Worm (Caenorhabditis elegans): Measurements from ENCODE around the gene srh-116.
A peak's percentile ranks its signal among the peaks of the same experiment; 100 is the strongest.

The srh-116 gene

DNA sequence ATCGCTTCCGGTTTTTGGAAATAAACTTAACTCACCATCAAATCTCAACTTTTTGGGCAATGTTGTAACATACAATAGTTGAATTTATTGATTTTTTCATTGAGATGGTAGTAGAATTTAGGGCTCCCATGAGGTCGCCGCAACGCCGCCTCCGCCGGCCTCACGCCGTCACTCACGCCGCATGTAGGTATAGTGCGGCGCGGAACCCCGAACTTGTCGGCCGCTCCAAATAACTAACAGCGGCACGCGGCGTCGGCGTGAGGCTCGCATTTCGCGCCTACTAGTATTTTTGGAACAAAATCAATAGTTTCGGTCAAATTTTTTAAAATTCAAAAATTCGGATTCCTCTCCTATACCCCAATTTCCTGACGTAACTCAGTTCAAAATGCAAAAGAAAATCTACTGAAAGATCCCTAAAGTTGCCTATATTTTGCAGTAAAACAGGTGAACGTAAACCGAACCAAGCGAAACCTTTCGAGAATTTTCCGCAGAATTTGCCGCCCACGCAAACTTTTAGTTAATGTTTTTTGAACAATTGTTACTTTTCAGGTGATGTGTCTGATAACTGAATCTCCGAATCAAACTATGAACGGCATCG lies 3.5 kb downstream of the srh-116 start, which contains the start of gene Y61B8A.6:
Y61B8A.6 (plus strand) TSS at position 548 of the 598 bp plus-strand sequence.
- TF ChIP-seq K12H6.12 (tag; optimal IDR thresholded peaks at IDR 0.05) (no peak), zim-3 (tag; optimal IDR thresholded peaks at IDR 0.05) (no peak), zfh-2 (GFP tag; conservative IDR thresholded peaks at IDR 0.05) (peak; percentile 63), egrh-3 (GFP tag; IDR thresholded peaks at IDR 0.05) (peak; percentile 45; the same call in 1 of the 2 replicates), F33H1.4 (GFP tag; IDR thresholded peaks at IDR 0.05) (no peak), atf-7 (tag; optimal IDR thresholded peaks at IDR 0.05) (no peak), hlh-26 (GFP tag; conservative IDR thresholded peaks at IDR 0.05) (no peak), snpc-4 (GFP tag; optimal IDR thresholded peaks at IDR 0.05) (no peak), snpc-4 (tag; optimal IDR thresholded peaks at IDR 0.05) (peak in 1 of 4 experiments; percentile 62), F22D6.2 (tag; optimal IDR thresholded peaks at IDR 0.05) (no peak), ceh-27 (GFP tag; optimal IDR thresholded peaks at IDR 0.05) (no peak), nhr-27 (tag; optimal IDR thresholded peaks at IDR 0.05) (no peak), F57C9.4 (tag; optimal IDR thresholded peaks at IDR 0.05) (no peak), Y95B8A.8 (GFP tag; IDR thresholded peaks at IDR 0.05) (no peak), ama-1 (optimal IDR thresholded peaks at IDR 0.05) (no peak), ama-1 (GFP tag; optimal IDR thresholded peaks at IDR 0.05) (no peak), rcor-1 (GFP tag; IDR thresholded peaks at IDR 0.05) (no peak), lin-35 (GFP tag; optimal IDR thresholded peaks at IDR 0.05) (no peak), nhr-179 (tag; optimal IDR thresholded peaks at IDR 0.05) (no peak), B0035.1 (tag; optimal IDR thresholded peaks at IDR 0.05) (no peak), hmg-1.2 (GFP tag; IDR thresholded peaks at IDR 0.05) (peak; percentile 23; the same call in 1 of the 2 replicates), ceh-58 (GFP tag; IDR thresholded peaks at IDR 0.05) (no peak), cebp-1 (GFP tag; IDR thresholded peaks at IDR 0.05) (no peak), cebp-1 (tag; optimal IDR thresholded peaks at IDR 0.05) (no peak), ZK185.1 (tag; optimal IDR thresholded peaks at IDR 0.05; ENCODE audit: poor library complexity, severe bottlenecking) (no peak), hmg-20 (GFP tag; IDR thresholded peaks at IDR 0.05) (no peak), repo-1 (tag; optimal IDR thresholded peaks at IDR 0.05) (no peak), snpc-1.3 (tag; optimal IDR thresholded peaks at IDR 0.05; ENCODE audit: insufficient read depth) (no peak), ztf-18 (tag; optimal IDR thresholded peaks at IDR 0.05) (no peak), madf-6 (GFP tag; IDR thresholded peaks at IDR 0.05) (no peak), F52B5.7 (tag; optimal IDR thresholded peaks at IDR 0.05) (no peak), Y53G8AR.9 (GFP tag; conservative IDR thresholded peaks at IDR 0.05) (no peak), fkh-3 (tag; optimal IDR thresholded peaks at IDR 0.05) (no peak)

- TF ChIP-seq nhr-179 (tag; optimal IDR thresholded peaks at IDR 0.05) (no peak), F39B2.1 (GFP tag; IDR thresholded peaks at IDR 0.05) (no peak), ama-1 (optimal IDR thresholded peaks at IDR 0.05) (no peak), ama-1 (GFP tag; optimal IDR thresholded peaks at IDR 0.05) (no peak), F22D6.2 (tag; optimal IDR thresholded peaks at IDR 0.05) (no peak), pha-4 (tag; optimal IDR thresholded peaks at IDR 0.05) (no peak), egl-44 (GFP tag; IDR thresholded peaks at IDR 0.05) (no peak), ceh-58 (GFP tag; IDR thresholded peaks at IDR 0.05) (no peak), repo-1 (tag; optimal IDR thresholded peaks at IDR 0.05) (no peak), sea-2 (GFP tag; IDR thresholded peaks at IDR 0.05) (no peak), bed-2 (GFP tag; IDR thresholded peaks at IDR 0.05) (no peak), ztf-25 (GFP tag; IDR thresholded peaks at IDR 0.05) (no peak), aptf-2 (GFP tag; conservative IDR thresholded peaks at IDR 0.05) (no peak), T26A5.8 (tag; optimal IDR thresholded peaks at IDR 0.05) (no peak), madf-3 (GFP tag; IDR thresholded peaks at IDR 0.05) (no peak), tbp1 (GFP tag; optimal IDR thresholded peaks at IDR 0.05) (no peak), madf-8 (GFP tag; conservative IDR thresholded peaks at IDR 0.05) (no peak), hmg-20 (GFP tag; IDR thresholded peaks at IDR 0.05) (no peak), nhr-27 (tag; optimal IDR thresholded peaks at IDR 0.05) (no peak), lag-1 (GFP tag; IDR thresholded peaks at IDR 0.05) (no peak)
Observed at ce11 chrV:17248915-17249314, 6.0 kb downstream of the srh-116 start, which contains the start of gene clec-243. TSS of gene clec-243 (minus strand) at chrV:17249015.
